Worm (Caenorhabditis elegans) whole organism, young adult: Measurements from ENCODE around the gene spp-18.

ENCODE experiments used
- aptf-3 ChIP-seq: fragments of 200-800 bp; sonication (Bioruptor generic); IDR thresholded peaks from 2 replicates; pipeline ENCODE4 v1.3.6; 2022; ENCODE audit warnings: missing genetic modification characterization, missing compliant biosample characterization
- attf-3 ChIP-seq: fragments of 200-800 bp; sonication (Bioruptor generic); conservative IDR thresholded peaks from 2 replicates; pipeline ENCODE4 v1.3.6; 2022; ENCODE audit warnings: missing genetic modification reagents, missing genetic modification characterization, missing compliant biosample characterization
- attf-5 ChIP-seq: fragments of 200-800 bp; sonication (Bioruptor generic); optimal IDR thresholded peaks from 2 replicates; lab custom pipeline; 2018; ENCODE audit warnings: mild to moderate bottlenecking, missing genetic modification characterization, missing compliant biosample characterization
- attf-6 ChIP-seq: fragments of 200-800 bp; sonication (Bioruptor generic); IDR thresholded peaks from 2 replicates; pipeline ENCODE4 v1.3.6; 2022; ENCODE audit warnings: missing genetic modification reagents, missing genetic modification characterization, missing compliant biosample characterization
- bed-1 ChIP-seq: fragments of 200-800 bp; sonication (Bioruptor generic); IDR thresholded peaks from 2 replicates; pipeline ENCODE4 v1.3.6; 2022; ENCODE audit warnings: missing genetic modification reagents, missing genetic modification characterization, missing compliant biosample characterization
- ceh-100 ChIP-seq: fragments of 200-800 bp; sonication (Bioruptor generic); IDR thresholded peaks from 2 replicates; pipeline ENCODE4 v1.3.6; 2022; ENCODE audit warnings: missing genetic modification reagents, missing genetic modification characterization, missing compliant biosample characterization
- ceh-91 ChIP-seq: fragments of 200-800 bp; sonication (Bioruptor generic); IDR thresholded peaks from 2 replicates; pipeline ENCODE4 v1.3.6; 2022; ENCODE audit warnings: missing genetic modification reagents, missing genetic modification characterization, missing compliant biosample characterization
- dpl-1 ChIP-seq: fragments of 150-350 bp; optimal IDR thresholded peaks from 2 replicates; lab custom pipeline; 2014; ENCODE audit warnings: missing biosample characterization, missing genetic modification reagents, missing genetic modification characterization
- lin-26 ChIP-seq: fragments of 200-800 bp; sonication (Bioruptor generic); IDR thresholded peaks from 2 replicates; pipeline ENCODE4 v1.3.6; 2022; ENCODE audit warnings: missing genetic modification reagents, missing genetic modification characterization, missing compliant biosample characterization
- zfh-2 ChIP-seq: fragments of 200-800 bp; sonication (Bioruptor generic); conservative IDR thresholded peaks from 2 replicates; pipeline ENCODE4 v1.3.6; 2022; ENCODE audit warnings: missing genetic modification reagents, missing genetic modification characterization, missing compliant biosample characterization
- ztf-25 ChIP-seq: fragments of 200-800 bp; sonication (Bioruptor generic); IDR thresholded peaks from 2 replicates; pipeline ENCODE4 v1.3.6; 2022; ENCODE audit warnings: missing genetic modification reagents, missing genetic modification characterization, missing compliant biosample characterization

- TF ChIP-seq attf-5 (GFP tag; lab: Kevin White, UChicago), result no peak
- no peak for TF ChIP-seq attf-6
- TF ChIP-seq ztf-25, result no peak
- no peak for TF ChIP-seq ceh-100
- TF ChIP-seq aptf-3, result no peak
- no peak for TF ChIP-seq ceh-91 (GFP tag; lab: Robert Waterston, UW)
- TF ChIP-seq lin-26 (GFP tag; lab: Robert Waterston, UW), result no peak
- no peak for TF ChIP-seq dpl-1 (GFP tag; lab: Kevin White, UChicago)
- no peak for TF ChIP-seq zfh-2 (GFP tag; lab: Robert Waterston, UW)
- no peak for TF ChIP-seq attf-3
- no peak for TF ChIP-seq bed-1 (GFP tag; lab: Robert Waterston, UW)
Measured at ce11 chrIV:9627033-9627432, 33.5 kb downstream of the spp-18 start.
